Worm (Caenorhabditis elegans): ENCODE measurements around the gene xrn-1.
A peak's percentile ranks its signal among the peaks of the same experiment; 100 is the strongest.

The xrn-1 gene

DNA sequence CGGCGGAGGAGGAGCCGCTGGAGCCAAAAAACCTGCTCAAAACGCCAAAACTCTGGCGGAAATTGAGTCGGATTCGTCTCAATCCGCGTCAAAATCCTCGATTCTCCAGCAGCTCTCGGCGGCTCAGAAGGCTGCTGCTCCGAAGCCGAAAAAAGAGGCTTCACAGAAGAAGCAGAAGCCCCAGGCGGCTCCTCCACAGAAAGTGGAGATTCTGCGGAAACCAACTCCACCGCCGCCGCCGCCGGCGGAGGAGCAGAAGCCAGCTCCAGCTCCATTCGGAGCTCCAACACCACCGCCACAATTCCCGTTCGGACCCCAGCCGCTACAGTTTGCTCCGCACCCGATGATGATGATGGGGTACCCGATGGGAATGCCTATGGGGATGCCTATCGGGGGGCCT lies 18.2 kb downstream of the xrn-1 start:
- TF ChIP-seq set-16 (GFP tag; IDR thresholded peaks at IDR 0.05): peak; percentile 97
- TF ChIP-seq lir-3 (tag; optimal IDR thresholded peaks at IDR 0.05): no peak

- TF ChIP-seq nhr-10 (tag; optimal IDR thresholded peaks at IDR 0.05) (no peak), nhr-42 (GFP tag; IDR thresholded peaks at IDR 0.05) (peak; percentile 36; the same call in 1 of the 2 replicates), egl-43 (GFP tag; IDR thresholded peaks at IDR 0.05) (0 out of 2 replicates have a peak, but pooled peaks have one; percentile 7), cey-2 (tag; optimal IDR thresholded peaks at IDR 0.05; ENCODE audit: borderline replicate concordance, insufficient read depth) (no peak), mdl-1 (tag; optimal IDR thresholded peaks at IDR 0.05) (no peak), ceh-28 (tag; optimal IDR thresholded peaks at IDR 0.05) (no peak), pha-4 (GFP tag; IDR thresholded peaks at IDR 0.05) (no peak), pha-4 (tag; optimal IDR thresholded peaks at IDR 0.05) (no peak), nhr-41 (GFP tag; IDR thresholded peaks at IDR 0.05) (peak; percentile 27; the same call in 1 of the 2 replicates), nhr-102 (tag; optimal IDR thresholded peaks at IDR 0.05) (no peak), set-16 (GFP tag; IDR thresholded peaks at IDR 0.05) (peak; percentile 77), lir-3 (tag; optimal IDR thresholded peaks at IDR 0.05) (no peak)
Measured at ce11 chrII:14089796-14090372, 21.2 kb downstream of the xrn-1 start.

DNA sequence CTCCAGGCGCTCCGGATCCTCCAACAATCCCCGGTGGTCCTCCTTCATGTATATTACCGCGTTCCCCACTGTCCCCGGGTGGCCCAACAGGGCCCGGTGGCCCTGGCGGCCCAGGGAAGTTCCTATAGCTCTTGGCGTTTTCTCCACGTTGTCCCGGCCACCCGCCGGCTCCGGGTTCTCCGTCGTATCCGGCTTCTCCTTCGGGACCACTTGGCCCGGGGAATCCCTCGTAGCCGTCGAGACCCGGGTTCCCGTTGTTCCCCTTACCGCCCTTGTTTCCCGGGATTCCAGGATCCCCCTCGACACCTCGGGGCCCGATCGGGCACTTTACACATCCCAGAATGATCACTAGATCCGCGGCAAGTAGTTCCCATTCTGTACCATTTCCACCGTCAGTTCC lies 22.5 kb downstream of the xrn-1 start:
- TF ChIP-seq duxl-1 (tag; optimal IDR thresholded peaks at IDR 0.05; ENCODE audit: poor library complexity) (no peak), jun-1 (tag; optimal IDR thresholded peaks at IDR 0.05) (no peak), nhr-102 (tag; optimal IDR thresholded peaks at IDR 0.05) (no peak), cey-2 (tag; optimal IDR thresholded peaks at IDR 0.05; ENCODE audit: borderline replicate concordance, insufficient read depth) (no peak), spr-1 (tag; optimal IDR thresholded peaks at IDR 0.05) (no peak), aha-1 (tag) (no peak), ZK337.2 (GFP tag; IDR thresholded peaks at IDR 0.05) (no peak), saeg-2 (GFP tag; IDR thresholded peaks at IDR 0.05) (no peak), egl-43 (GFP tag; IDR thresholded peaks at IDR 0.05) (0 out of 2 replicates have a peak, but pooled peaks have one; percentile 25), madf-5 (GFP tag; IDR thresholded peaks at IDR 0.05) (no peak), set-16 (GFP tag; IDR thresholded peaks at IDR 0.05) (peak; percentile 96)

DNA sequence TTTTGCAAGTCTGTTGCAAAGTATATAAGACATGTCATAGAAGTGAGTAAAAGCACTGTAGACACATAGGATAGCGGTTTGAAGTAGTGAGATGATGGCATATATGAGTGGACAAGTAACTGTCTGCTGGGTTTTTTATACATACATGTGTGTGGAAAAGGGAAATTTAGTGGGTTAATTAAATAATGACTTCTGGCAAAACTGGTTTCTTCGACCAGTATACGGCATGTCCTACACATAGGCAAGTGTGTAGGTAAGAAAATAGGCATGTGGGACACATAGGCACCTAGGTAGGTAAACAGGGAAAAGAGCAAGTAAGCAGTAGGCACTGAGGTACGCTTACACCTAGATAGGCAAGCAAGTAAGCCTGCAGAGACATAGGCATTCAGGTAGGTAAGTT lies 25.9 kb downstream of the xrn-1 start, which contains the start of gene col-87:
Gene col-87, minus strand, starts transcription at position 101 of the 400 bp plus-strand sequence.
- TF ChIP-seq php-3 (GFP tag; IDR thresholded peaks at IDR 0.05): no peak
- 0 out of 2 replicates have a peak, but pooled peaks have one; percentile 51 for TF ChIP-seq F26F4.8 (GFP tag; conservative IDR thresholded peaks at IDR 0.05)

DNA sequence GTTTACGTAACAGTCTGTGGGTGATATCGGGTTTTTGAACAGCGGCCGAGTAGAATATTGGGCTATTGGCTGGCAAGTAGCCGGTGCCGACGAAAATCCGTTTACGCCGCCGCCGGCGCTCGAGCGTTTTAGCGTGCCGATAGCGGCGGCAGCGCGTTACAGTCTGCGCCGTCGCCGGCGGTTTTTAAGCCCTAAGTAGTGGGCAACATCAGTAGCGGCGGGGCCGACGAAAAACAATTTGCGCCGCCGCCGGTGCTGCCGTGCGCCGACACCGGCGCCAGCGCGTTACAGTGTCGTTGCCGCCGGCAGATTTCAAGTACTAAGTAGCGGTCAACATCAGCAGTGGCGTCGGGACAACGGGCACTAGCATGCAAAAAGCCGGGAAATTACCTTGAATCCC lies 27.2 kb downstream of the xrn-1 start:
- TF ChIP-seq lin-38 (GFP tag; IDR thresholded peaks at IDR 0.05): 0 out of 2 replicates have a peak, but pooled peaks have one; percentile 28
- TF ChIP-seq dmd-9 (GFP tag; IDR thresholded peaks at IDR 0.05): 0 out of 2 replicates have a peak, but pooled peaks have one; percentile 17
- TF ChIP-seq aha-1 (tag): peak; percentile 31
- TF ChIP-seq egl-43 (GFP tag; IDR thresholded peaks at IDR 0.05): 0 out of 2 replicates have a peak, but pooled peaks have one; percentile 36
- no peak for TF ChIP-seq nhr-42 (GFP tag; IDR thresholded peaks at IDR 0.05)
- TF ChIP-seq pha-4 (GFP tag; IDR thresholded peaks at IDR 0.05): peak; percentile 31; the same call in 1 of the 2 replicates
- TF ChIP-seq pha-4 (tag; optimal IDR thresholded peaks at IDR 0.05): no peak
- no peak for TF ChIP-seq zfp-3 (GFP tag; conservative IDR thresholded peaks at IDR 0.05)
- 0 out of 2 replicates have a peak, but pooled peaks have one; percentile 5 for TF ChIP-seq hmg-1.1 (GFP tag; IDR thresholded peaks at IDR 0.05)
- TF ChIP-seq set-16 (GFP tag; IDR thresholded peaks at IDR 0.05): peak; percentile 82

DNA sequence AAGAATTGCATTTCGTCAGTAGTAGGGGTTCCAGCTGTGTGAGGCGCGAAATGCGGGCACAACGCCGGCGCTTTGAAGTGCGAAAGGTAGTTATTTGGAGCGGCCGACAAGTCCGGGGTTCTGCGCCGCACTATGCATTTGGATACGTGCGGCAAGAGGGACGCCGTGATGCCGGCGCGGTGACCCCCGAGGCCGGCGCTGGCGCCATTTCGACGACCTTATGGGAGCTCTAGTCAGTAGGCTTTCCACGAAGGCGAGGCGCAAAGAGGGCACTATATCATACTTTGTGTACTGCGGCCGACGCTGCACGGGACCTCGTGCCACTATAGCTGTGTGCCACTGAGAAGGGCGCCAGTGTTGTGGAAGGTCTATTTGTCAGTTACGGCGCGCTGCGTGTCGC lies 28.1 kb downstream of the xrn-1 start:
- no peak for TF ChIP-seq ceh-44 (GFP tag; IDR thresholded peaks at IDR 0.05)
- no peak for TF ChIP-seq lsy-2 (tag; optimal IDR thresholded peaks at IDR 0.05)
- TF ChIP-seq snpc-1.2 (GFP tag; IDR thresholded peaks at IDR 0.05): peak; percentile 65
- 0 out of 2 replicates have a peak, but pooled peaks have one; percentile 30 for TF ChIP-seq lim-7 (GFP tag; IDR thresholded peaks at IDR 0.05)
- 0 out of 2 replicates have a peak, but pooled peaks have one; percentile 15 for TF ChIP-seq D1046.2 (GFP tag; IDR thresholded peaks at IDR 0.05)
- TF ChIP-seq set-16 (GFP tag; IDR thresholded peaks at IDR 0.05): peak; percentile 93
- TF ChIP-seq spr-1 (tag; optimal IDR thresholded peaks at IDR 0.05): peak; percentile 22
- TF ChIP-seq gei-8 (GFP tag; optimal IDR thresholded peaks at IDR 0.05): no peak
- 0 out of 2 replicates have a peak, but pooled peaks have one; percentile 34 for TF ChIP-seq lin-38 (GFP tag; IDR thresholded peaks at IDR 0.05)

All from whole organism, L4 larva.